Worm (Caenorhabditis elegans) whole organism, early embryonic: ENCODE measurements around the gene ceh-54.

Experiments
- ama-1 ChIP-seq: fragments of 150-350 bp; optimal IDR thresholded peaks from 2 replicates; lab custom pipeline; 2014
- ceh-36 ChIP-seq: sonication (generic microtip); optimal IDR thresholded peaks from 2 replicates; lab custom pipeline; 2016; ENCODE audit warnings: missing genetic modification characterization, inconsistent platforms, missing compliant biosample characterization
- ets-7 ChIP-seq: sonication (generic microtip); optimal IDR thresholded peaks from 2 replicates; lab custom pipeline; 2016; ENCODE audit warnings: missing genotype, missing genetic modification characterization, missing compliant biosample characterization
- pes-1 ChIP-seq: fragments of 200-800 bp; sonication (Bioruptor generic); IDR thresholded peaks from 2 replicates; pipeline ENCODE4 v1.3.6; 2022; ENCODE audit warnings: missing genetic modification reagents, missing genetic modification characterization, missing compliant biosample characterization
- scrt-1 ChIP-seq: fragments of 200-800 bp; sonication (Bioruptor generic); IDR thresholded peaks from 2 replicates; pipeline ENCODE4 v1.3.6; 2022; ENCODE audit warnings: missing genetic modification characterization, missing compliant biosample characterization
- sea-1 ChIP-seq: fragments of 200-800 bp; sonication (Bioruptor generic); conservative IDR thresholded peaks from 2 replicates; pipeline ENCODE4 v1.3.6; 2022; ENCODE audit warnings: missing genetic modification characterization, missing compliant biosample characterization
- tbx-11 ChIP-seq: fragments of 200-800 bp; sonication (Bioruptor generic); IDR thresholded peaks from 2 replicates; pipeline ENCODE4 v1.3.6; 2022; ENCODE audit warnings: missing genetic modification characterization, missing compliant biosample characterization
- tra-4 ChIP-seq: sonication (generic microtip); optimal IDR thresholded peaks from 2 replicates; lab custom pipeline; 2017; ENCODE audit warnings: missing genetic modification characterization, missing compliant biosample characterization

DNA sequence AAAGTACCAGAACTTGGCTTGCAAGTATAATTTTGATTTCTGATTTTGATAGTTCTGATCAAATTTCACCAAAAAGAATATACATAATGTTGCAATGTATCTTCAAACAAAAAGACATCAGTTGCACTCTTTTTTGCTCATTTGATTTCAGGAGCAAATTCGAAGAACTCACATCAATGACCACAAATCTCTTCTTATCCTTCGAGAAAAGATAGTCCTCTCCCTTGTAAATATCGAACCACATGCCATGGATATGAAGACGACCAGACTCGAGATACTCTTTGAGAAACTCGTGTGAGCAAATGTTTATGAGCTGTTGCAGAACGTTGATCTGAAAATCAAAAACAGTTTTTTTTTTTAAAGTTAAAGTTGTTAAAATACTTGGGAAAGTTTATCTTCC lies 8.8 kb upstream of the ceh-54 start:
- no peak for TF ChIP-seq ama-1 (lab: Kevin White, UChicago)
- TF ChIP-seq ceh-36 (tag; lab: Kevin White, UChicago): no peak
- no peak for TF ChIP-seq sea-1 (GFP tag; lab: Robert Waterston, UW)
- no peak for TF ChIP-seq tra-4 (tag; lab: Kevin White, UChicago)
- TF ChIP-seq tbx-11 (GFP tag; lab: Robert Waterston, UW): no peak
- no peak for TF ChIP-seq pes-1 (GFP tag; lab: Robert Waterston, UW)
- no peak for TF ChIP-seq ets-7 (tag; lab: Kevin White, UChicago)
- no peak for TF ChIP-seq scrt-1
